Fruit fly (Drosophila melanogaster): ENCODE data around the gene CG7102.

The CG7102 gene

DNA sequence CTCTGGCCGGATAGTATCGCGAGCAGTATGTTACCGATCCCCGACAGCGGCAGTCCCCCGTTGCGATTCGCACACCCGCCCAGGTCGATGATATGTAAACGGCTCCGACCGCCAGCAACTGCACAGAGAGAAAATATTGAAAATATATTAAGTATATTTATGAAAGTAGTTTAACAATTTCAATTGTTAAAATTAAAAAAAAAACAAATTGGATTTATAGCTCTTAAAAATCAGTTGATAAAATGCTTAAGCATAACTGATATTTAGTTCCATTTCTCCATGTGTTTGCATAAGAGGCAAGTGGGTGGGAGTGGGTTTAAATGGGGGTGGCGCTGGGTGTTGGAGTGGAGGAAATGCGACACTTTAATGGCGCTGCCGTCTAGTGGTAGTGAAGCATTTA, 37.8 kb downstream of the CG7102 start (continued):
- TF ChIP-seq lab (GFP tag; optimal IDR thresholded peaks at IDR 0.05) (peak; percentile 61), CG15514 (GFP tag; optimal IDR thresholded peaks at IDR 0.05) (no peak), Dip3 (GFP tag; optimal IDR thresholded peaks at IDR 0.05) (no peak), CG12391 (tag; optimal IDR thresholded peaks at IDR 0.05) (peak; percentile 35), kni (GFP tag; optimal IDR thresholded peaks at IDR 0.05) (no peak), eyg (GFP tag; optimal IDR thresholded peaks at IDR 0.05) (no peak), CG32772 (GFP tag; IDR thresholded peaks at IDR 0.05) (0 out of 2 replicates have a peak, but pooled peaks have one; percentile 19), CG12942 (GFP tag; optimal IDR thresholded peaks at IDR 0.05) (no peak), CG9437 (GFP tag; optimal IDR thresholded peaks at IDR 0.05) (no peak), Doc3 (GFP tag; IDR thresholded peaks at IDR 0.05; ENCODE audit: partially characterized antibody) (no peak), cato (GFP tag; optimal IDR thresholded peaks at IDR 0.05; ENCODE audit: borderline replicate concordance) (no peak), repo (GFP tag; optimal IDR thresholded peaks at IDR 0.05) (no peak), CG10431 (GFP tag; optimal IDR thresholded peaks at IDR 0.05) (no peak), zfh1 (GFP tag; IDR thresholded peaks at IDR 0.05) (peak; percentile 43; the same call in 1 of the 3 replicates), gce (GFP tag; IDR thresholded peaks at IDR 0.05) (no peak), Hr3 (GFP tag; optimal IDR thresholded peaks at IDR 0.05) (peak; percentile 20), ranshi (GFP tag; IDR thresholded peaks at IDR 0.05) (peak; percentile 49; the same call in 1 of the 2 replicates), MBD-R2 (GFP tag; IDR thresholded peaks at IDR 0.05) (no peak), az2 (GFP tag; optimal IDR thresholded peaks at IDR 0.05) (peak; percentile 7), CG5953 (GFP tag; IDR thresholded peaks at IDR 0.05) (no peak), Mad (GFP tag; optimal IDR thresholded peaks at IDR 0.05) (no peak), Sin3A (optimal IDR thresholded peaks at IDR 0.05) (no peak), CG2202 (tag; optimal IDR thresholded peaks at IDR 0.05) (no peak), CG16779 (GFP tag; IDR thresholded peaks at IDR 0.05) (no peak), MESR4 (GFP tag; optimal IDR thresholded peaks at IDR 0.05) (no peak), Fer1 (GFP tag; optimal IDR thresholded peaks at IDR 0.05) (peak; percentile 59), CG9609 (GFP tag; optimal IDR thresholded peaks at IDR 0.05) (no peak), CG6689 (GFP tag; IDR thresholded peaks at IDR 0.05) (peak; percentile 22; the same call in 1 of the 2 replicates), CG11085 (GFP tag; IDR thresholded peaks at IDR 0.05) (no peak), CG7839 (tag; optimal IDR thresholded peaks at IDR 0.05) (peak; percentile 47), usp (GFP tag; optimal IDR thresholded peaks at IDR 0.05) (no peak), Myb (GFP tag; optimal IDR thresholded peaks at IDR 0.05) (no peak), insv (GFP tag; optimal IDR thresholded peaks at IDR 0.05) (no peak), CG43689 (GFP tag; IDR thresholded peaks at IDR 0.05) (no peak), br (optimal IDR thresholded peaks at IDR 0.05) (no peak), CG17912 (GFP tag; optimal IDR thresholded peaks at IDR 0.05) (no peak), h (optimal IDR thresholded peaks at IDR 0.05) (no peak), D (optimal IDR thresholded peaks at IDR 0.05) (no peak), D (GFP tag; optimal IDR thresholded peaks at IDR 0.05) (no peak), dati (GFP tag; IDR thresholded peaks at IDR 0.05) (no peak), CG14860 (GFP tag; IDR thresholded peaks at IDR 0.05; ENCODE audit: partially characterized antibody) (no peak), CG32767 (GFP tag; IDR thresholded peaks at IDR 0.05) (no peak), CG2199 (GFP tag; IDR thresholded peaks at IDR 0.05) (no peak), Hr51 (GFP tag; optimal IDR thresholded peaks at IDR 0.05) (peak in 1 of 2 experiments; percentile 45), Pdp1 (GFP tag; optimal IDR thresholded peaks at IDR 0.05) (no peak), YL-1 (GFP tag; optimal IDR thresholded peaks at IDR 0.05) (no peak), CG9932 (GFP tag; IDR thresholded peaks at IDR 0.05) (no peak), dan (GFP tag; IDR thresholded peaks at IDR 0.05) (no peak), CG12071 (GFP tag; optimal IDR thresholded peaks at IDR 0.05) (no peak), CG13775 (GFP tag; optimal IDR thresholded peaks at IDR 0.05) (no peak), pho (GFP tag; optimal IDR thresholded peaks at IDR 0.05) (no peak), nerfin-2 (GFP tag; IDR thresholded peaks at IDR 0.05; ENCODE audit: partially characterized antibody) (no peak), CG4820 (GFP tag; optimal IDR thresholded peaks at IDR 0.05) (no peak)
